Fruit fly (Drosophila melanogaster) whole organism, wandering third instar larva: ENCODE data around the gene Mt2.
A peak's percentile ranks its signal among the peaks of the same experiment; 100 is the strongest.

Experiments
- Vsx2 ChIP-seq: fragments of 200-300, 225-300 bp; sonication (Bioruptor generic); optimal IDR thresholded peaks from 2 replicates; lab custom pipeline; 2018; ENCODE audit warnings: missing biosample characterization, missing genetic modification characterization; ENCODE audit not compliant: partially characterized antibody
- br ChIP-seq: fragments of 200-800 bp; sonication (Bioruptor generic); optimal IDR thresholded peaks from 2 replicates; lab custom pipeline; 2016; ENCODE audit warnings: missing biosample characterization, missing genetic modification characterization
- h ChIP-seq: fragments of 200-800 bp; sonication (Bioruptor generic); optimal IDR thresholded peaks from 3 replicates; lab custom pipeline; 2016; ENCODE audit warnings: missing biosample characterization, mild to moderate bottlenecking, missing genetic modification characterization
- lola ChIP-seq: fragments of >200 bp; optimal IDR thresholded peaks from 2 replicates; lab custom pipeline; 2017; ENCODE audit warnings: missing biosample characterization, missing genetic modification characterization
- pan ChIP-seq: fragments of >200 bp; optimal IDR thresholded peaks from 2 replicates; lab custom pipeline; 2017

dm6 chr2L:12103231-12104210 lies 7.2 kb downstream of the Mt2 start, which contains the start of the genes Patsas and ThrRS:
- no peak for TF ChIP-seq pan (lab: Kevin White, UChicago)
- TF ChIP-seq lola (GFP tag; lab: Kevin White, UChicago), result no peak
- TF ChIP-seq br (GFP tag; lab: Kevin White, UChicago), result peak; percentile 56
- no peak for TF ChIP-seq h (GFP tag; lab: Kevin White, UChicago)
- TF ChIP-seq Vsx2 (GFP tag; lab: Kevin White, UChicago), result no peak
